Worm (Caenorhabditis elegans): ENCODE measurements around the gene T22F7.1.

DNA sequence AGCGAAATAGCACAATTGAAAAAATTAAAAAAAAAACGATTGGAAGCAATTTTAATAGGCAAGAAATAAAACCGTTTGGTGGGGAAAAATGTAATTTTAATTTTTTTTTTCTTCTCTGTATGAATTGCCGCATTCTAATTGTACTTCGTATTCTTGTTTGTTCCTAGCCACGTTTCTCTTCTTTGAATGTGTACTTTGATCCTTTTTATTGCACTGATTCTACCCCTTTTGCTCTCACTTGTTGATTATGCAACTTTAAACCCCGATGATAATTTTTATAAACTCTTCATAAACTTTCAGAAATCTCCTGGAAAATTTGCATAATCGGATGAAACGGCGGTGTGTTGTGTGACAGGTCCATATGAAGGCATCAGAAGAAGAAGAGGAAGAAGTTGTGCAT lies at the start of gene T22F7.1:
- TF ChIP-seq lin-11 (tag; optimal IDR thresholded peaks at IDR 0.05) (no peak), unc-62 (GFP tag; optimal IDR thresholded peaks at IDR 0.05) (no peak), unc-39 (tag; optimal IDR thresholded peaks at IDR 0.05) (no peak), zag-1 (tag; optimal IDR thresholded peaks at IDR 0.05) (no peak), lin-39 (tag; optimal IDR thresholded peaks at IDR 0.05) (no peak), ztf-1 (GFP tag; conservative IDR thresholded peaks at IDR 0.05) (no peak), ama-1 (optimal IDR thresholded peaks at IDR 0.05) (no peak), aly-2 (tag; optimal IDR thresholded peaks at IDR 0.05) (no peak)

All from whole organism, L2 larva.